Worm (Caenorhabditis elegans) whole organism, young adult: ENCODE measurements around the gene tra-2.

Experiments used
- B0019.2 ChIP-seq: fragments of 200-800 bp; sonication (Bioruptor generic); conservative IDR thresholded peaks from 2 replicates; pipeline ENCODE4 v1.3.6; 2022; ENCODE audit warnings: missing genetic modification reagents, missing genetic modification characterization, missing compliant biosample characterization
- B0035.1 ChIP-seq: sonication (generic microtip); optimal IDR thresholded peaks from 2 replicates; lab custom pipeline; 2016; ENCODE audit warnings: missing genetic modification characterization, mild to moderate bottlenecking, missing compliant biosample characterization, missing genotype, missing genetic modification reagents
- C17E4.6 ChIP-seq: fragments of 200-800 bp; sonication (Bioruptor generic); IDR thresholded peaks from 2 replicates; pipeline ENCODE4 v1.3.6; 2022; ENCODE audit warnings: missing genetic modification reagents, missing genetic modification characterization, missing compliant biosample characterization
- D2030.7 ChIP-seq: fragments of 200-800 bp; sonication (Bioruptor generic); IDR thresholded peaks from 2 replicates; pipeline ENCODE4 v1.3.6; 2022; ENCODE audit warnings: missing genetic modification reagents, missing genetic modification characterization, missing compliant biosample characterization
- F49E8.2 ChIP-seq: sonication (generic microtip); optimal IDR thresholded peaks from 3 replicates; lab custom pipeline; 2017; ENCODE audit warnings: missing genetic modification characterization, mild to moderate bottlenecking, missing compliant biosample characterization, antibody characterized with exemption, moderate library complexity; ENCODE audit not compliant: insufficient read depth
- F57C9.4 ChIP-seq: sonication (generic microtip); optimal IDR thresholded peaks from 2 replicates; lab custom pipeline; 2017; ENCODE audit warnings: mild to moderate bottlenecking, missing genetic modification characterization, missing compliant biosample characterization
- T07F8.4 ChIP-seq: sonication (generic microtip); optimal IDR thresholded peaks from 2 replicates; lab custom pipeline; 2016; ENCODE audit warnings: mild to moderate bottlenecking, missing genetic modification characterization, moderate library complexity, missing compliant biosample characterization
- Y53G8AR.9 ChIP-seq: fragments of 200-800 bp; sonication (Bioruptor generic); conservative IDR thresholded peaks from 2 replicates; pipeline ENCODE4 v1.3.6; 2022; ENCODE audit warnings: missing genetic modification reagents, missing genetic modification characterization, missing compliant biosample characterization
- Y56A3A.18 ChIP-seq: fragments of 200-800 bp; sonication (Bioruptor generic); IDR thresholded peaks from 2 replicates; pipeline ENCODE4 v1.3.6; 2022; ENCODE audit warnings: missing genetic modification reagents, missing genetic modification characterization, missing compliant biosample characterization
- Y95B8A.8 ChIP-seq: fragments of 200-800 bp; sonication (Bioruptor generic); IDR thresholded peaks from 2 replicates; pipeline ENCODE4 v1.3.6; 2022; ENCODE audit warnings: missing genetic modification reagents, missing genetic modification characterization, missing compliant biosample characterization
- akir-1 ChIP-seq: fragments of 200-800 bp; sonication (Bioruptor generic); optimal IDR thresholded peaks from 2 replicates; lab custom pipeline; 2018; ENCODE audit warnings: mild to moderate bottlenecking, missing genetic modification characterization, moderate library complexity, missing compliant biosample characterization
- atf-7 ChIP-seq: sonication (generic microtip); optimal IDR thresholded peaks from 2 replicates; lab custom pipeline; 2017; ENCODE audit warnings: mild to moderate bottlenecking, missing genetic modification characterization, missing compliant biosample characterization
- ccch-3 ChIP-seq: fragments of 200-800 bp; sonication (Bioruptor generic); optimal IDR thresholded peaks from 2 replicates; lab custom pipeline; 2018; ENCODE audit warnings: mild to moderate bottlenecking, missing genetic modification characterization, missing compliant biosample characterization
- cebp-1 ChIP-seq, 2 experiments: fragments of 200-800 bp in 1 of 2; sonication (Bioruptor generic) in 1 of 2; sonication (generic microtip) in 1 of 2; IDR thresholded peaks in 1 of 2; optimal IDR thresholded peaks in 1 of 2; 2 replicates each; pipeline versions ENCODE4 v1.3.6 to Lab custom; 2017 to 2022; ENCODE audit warnings: missing compliant biosample characterization in 2 of 2, missing genetic modification characterization in 2 of 2, mild to moderate bottlenecking in 1 of 2, missing genetic modification reagents in 1 of 2, moderate library complexity in 1 of 2
- cebp-2 ChIP-seq: fragments of 200-800 bp; sonication (Bioruptor generic); IDR thresholded peaks from 2 replicates; pipeline ENCODE4 v1.3.6; 2022; ENCODE audit warnings: missing genetic modification characterization, missing compliant biosample characterization
- ceh-100 ChIP-seq: fragments of 200-800 bp; sonication (Bioruptor generic); IDR thresholded peaks from 2 replicates; pipeline ENCODE4 v1.3.6; 2022; ENCODE audit warnings: missing genetic modification reagents, missing genetic modification characterization, missing compliant biosample characterization
- ceh-27 ChIP-seq: fragments of 200-800 bp; sonication (Bioruptor generic); optimal IDR thresholded peaks from 2 replicates; lab custom pipeline; 2018; ENCODE audit warnings: mild to moderate bottlenecking, missing genetic modification characterization, moderate library complexity, missing compliant biosample characterization
- ceh-91 ChIP-seq: fragments of 200-800 bp; sonication (Bioruptor generic); IDR thresholded peaks from 2 replicates; pipeline ENCODE4 v1.3.6; 2022; ENCODE audit warnings: missing genetic modification reagents, missing genetic modification characterization, missing compliant biosample characterization
- dpff-1 ChIP-seq: sonication (generic microtip); optimal IDR thresholded peaks from 2 replicates; lab custom pipeline; 2017; ENCODE audit warnings: mild to moderate bottlenecking, missing genetic modification characterization, missing compliant biosample characterization
- egl-18 ChIP-seq: fragments of 200-800 bp; sonication (Bioruptor generic); IDR thresholded peaks from 2 replicates; pipeline ENCODE4 v1.3.6; 2022; ENCODE audit warnings: missing genetic modification reagents, missing genetic modification characterization, missing compliant biosample characterization
- ets-4 ChIP-seq: fragments of 200-800 bp; sonication (Bioruptor generic); optimal IDR thresholded peaks from 2 replicates; lab custom pipeline; 2018; ENCODE audit warnings: mild to moderate bottlenecking, missing genetic modification characterization, missing compliant biosample characterization
- him-1 ChIP-seq: sonication (generic microtip); optimal IDR thresholded peaks from 2 replicates; lab custom pipeline; 2016; ENCODE audit warnings: missing genotype, missing genetic modification reagents, missing genetic modification characterization, missing compliant biosample characterization
- hmg-1.2 ChIP-seq: fragments of 200-800 bp; sonication (Bioruptor generic); IDR thresholded peaks from 2 replicates; pipeline ENCODE4 v1.3.6; 2022; ENCODE audit warnings: missing genetic modification reagents, missing genetic modification characterization, missing compliant biosample characterization
- lag-1 ChIP-seq: fragments of 200-800 bp; sonication (Bioruptor generic); IDR thresholded peaks from 2 replicates; pipeline ENCODE4 v1.3.6; 2022; ENCODE audit warnings: missing genetic modification reagents, missing genetic modification characterization, missing compliant biosample characterization
- let-526 ChIP-seq: fragments of 200-800 bp; sonication (Bioruptor generic); IDR thresholded peaks from 2 replicates; pipeline ENCODE4 v1.3.6; 2022; ENCODE audit warnings: missing genetic modification reagents, missing genetic modification characterization, missing compliant biosample characterization
- lin-26 ChIP-seq: fragments of 200-800 bp; sonication (Bioruptor generic); IDR thresholded peaks from 2 replicates; pipeline ENCODE4 v1.3.6; 2022; ENCODE audit warnings: missing genetic modification reagents, missing genetic modification characterization, missing compliant biosample characterization
- lin-35 ChIP-seq, 3 experiments: fragments of 150-350 bp in 2 of 3; sonication (generic microtip) in 1 of 3; optimal IDR thresholded peaks; 2 replicates each; lab custom pipeline; 2014 to 2018; ENCODE audit warnings: missing biosample characterization in 3 of 3, missing genetic modification characterization in 3 of 3, missing genetic modification reagents in 3 of 3
- lir-1 ChIP-seq: fragments of 200-800 bp; sonication (Bioruptor generic); conservative IDR thresholded peaks from 2 replicates; pipeline ENCODE4 v1.3.6; 2022; ENCODE audit warnings: missing genetic modification reagents, missing genetic modification characterization, missing compliant biosample characterization
- lsy-27 ChIP-seq: sonication (generic microtip); optimal IDR thresholded peaks from 2 replicates; lab custom pipeline; 2017; ENCODE audit warnings: missing genetic modification characterization, mild to moderate bottlenecking, missing compliant biosample characterization, antibody characterized with exemption, missing genotype, borderline replicate concordance; ENCODE audit not compliant: insufficient read depth
- madf-10 ChIP-seq: sonication (generic microtip); optimal IDR thresholded peaks from 2 replicates; lab custom pipeline; 2016; ENCODE audit warnings: mild to moderate bottlenecking, missing genetic modification characterization, missing compliant biosample characterization
- mel-28 ChIP-seq: sonication (generic microtip); optimal IDR thresholded peaks from 2 replicates; lab custom pipeline; 2016; ENCODE audit warnings: borderline replicate concordance, mild to moderate bottlenecking, missing genetic modification characterization, missing compliant biosample characterization
- mes-4 ChIP-seq: sonication (generic microtip); optimal IDR thresholded peaks from 2 replicates; lab custom pipeline; 2016; ENCODE audit warnings: missing genotype, missing genetic modification characterization, missing compliant biosample characterization
- nfyb-1 ChIP-seq: fragments of 200-800 bp; sonication (Bioruptor generic); IDR thresholded peaks from 2 replicates; pipeline ENCODE4 v1.3.6; 2022; ENCODE audit warnings: missing genetic modification reagents, missing genetic modification characterization, missing compliant biosample characterization
- nhr-90 ChIP-seq: sonication (generic microtip); optimal IDR thresholded peaks from 2 replicates; lab custom pipeline; 2016; ENCODE audit warnings: missing genotype, mild to moderate bottlenecking, missing genetic modification characterization, missing compliant biosample characterization
- rcor-1 ChIP-seq: fragments of 200-800 bp; sonication (Bioruptor generic); IDR thresholded peaks from 2 replicates; pipeline ENCODE4 v1.3.6; 2022; ENCODE audit warnings: missing genetic modification reagents, missing genetic modification characterization, missing compliant biosample characterization
- rpc-1 ChIP-seq, 2 experiments: fragments of 150-350 bp in 1 of 2; sonication (generic microtip) in 1 of 2; optimal IDR thresholded peaks; 2 replicates each; lab custom pipeline; 2014 to 2018; ENCODE audit warnings: missing biosample characterization in 1 of 2, missing genetic modification characterization in 1 of 2, missing genetic modification reagents in 1 of 2, missing genotype in 1 of 2
- sea-2 ChIP-seq: fragments of 200-800 bp; sonication (Bioruptor generic); IDR thresholded peaks from 2 replicates; pipeline ENCODE4 v1.3.6; 2022; ENCODE audit warnings: missing genetic modification characterization, missing compliant biosample characterization
- snpc-3.4 ChIP-seq: sonication (generic microtip); optimal IDR thresholded peaks from 2 replicates; lab custom pipeline; 2017; ENCODE audit warnings: missing genetic modification characterization, mild to moderate bottlenecking, missing compliant biosample characterization, antibody characterized with exemption, moderate library complexity, missing genotype, missing genetic modification reagents
- tbp1 ChIP-seq: fragments of 200-800 bp; sonication (Bioruptor generic); optimal IDR thresholded peaks from 2 replicates; lab custom pipeline; 2018; ENCODE audit warnings: mild to moderate bottlenecking, missing genetic modification characterization, missing compliant biosample characterization
- ztf-25 ChIP-seq: fragments of 200-800 bp; sonication (Bioruptor generic); IDR thresholded peaks from 2 replicates; pipeline ENCODE4 v1.3.6; 2022; ENCODE audit warnings: missing genetic modification reagents, missing genetic modification characterization, missing compliant biosample characterization

tra-2 gene

DNA sequence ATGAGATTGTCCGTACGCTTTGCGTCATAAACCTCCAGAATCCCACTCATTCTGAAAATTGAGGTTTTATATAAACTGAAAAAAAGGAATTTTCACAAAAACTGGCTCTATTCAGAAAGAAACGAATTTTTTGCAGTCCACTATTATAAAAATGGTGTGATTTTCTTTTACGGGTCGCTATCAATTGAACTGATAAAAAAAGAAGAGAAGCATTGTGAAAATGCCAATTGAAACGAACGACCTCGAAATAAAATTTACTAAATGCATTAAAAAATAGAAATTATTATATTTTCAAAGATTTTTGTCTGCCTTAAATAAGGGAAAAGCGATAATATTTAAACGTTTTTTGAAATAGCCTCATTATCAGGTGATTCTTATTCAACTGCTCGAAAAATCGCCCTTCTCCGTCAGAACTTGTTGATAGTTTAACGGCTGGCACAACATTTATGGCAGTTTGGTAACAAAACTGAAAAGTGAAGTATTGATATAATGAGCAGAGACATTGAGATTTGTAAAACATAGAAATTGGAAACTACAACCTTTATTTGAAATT, 6.8 kb upstream of the tra-2 start, which contains the start of gene art-1 (continued):
- TF ChIP-seq lin-35 (GFP tag; optimal IDR thresholded peaks at IDR 0.05; lab: Kevin White, UChicago) (no peak), Y56A3A.18 (GFP tag; lab: Robert Waterston, UW) (no peak), nfyb-1 (GFP tag; lab: Robert Waterston, UW) (peak; percentile 51; the same call in 1 of the 2 replicates), madf-10 (tag; lab: Kevin White, UChicago) (no peak), ets-4 (no peak), ztf-25 (GFP tag; lab: Robert Waterston, UW) (no peak), C17E4.6 (GFP tag; lab: Robert Waterston, UW) (no peak)

DNA sequence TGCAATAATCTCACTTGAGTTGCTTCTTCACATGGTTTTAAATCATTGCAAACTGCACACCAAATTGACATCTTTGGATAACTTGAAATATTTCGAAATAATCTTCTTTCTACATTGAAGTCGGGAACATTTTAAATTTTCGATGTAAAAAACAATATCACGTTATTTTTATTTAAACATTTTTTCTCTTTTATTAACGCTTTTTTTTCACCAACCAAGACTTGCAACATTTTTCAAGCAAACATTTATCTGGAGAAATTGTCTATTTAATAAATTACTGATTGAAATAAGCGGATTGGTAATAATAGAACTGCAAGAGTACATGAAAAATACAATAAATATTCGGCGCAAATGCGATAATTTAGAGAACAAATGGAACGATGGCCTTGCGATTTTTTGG, 5.0 kb upstream of the tra-2 start, which contains the start of gene C15F1.5:
Gene C15F1.5 (minus strand): TSS at position 101 of the 400 bp plus-strand sequence.
- TF ChIP-seq Y95B8A.8 (GFP tag; lab: Robert Waterston, UW) (no peak), lsy-27 (tag; lab: Kevin White, UChicago) (no peak), cebp-1 (GFP tag; IDR thresholded peaks at IDR 0.05; lab: Robert Waterston, UW) (no peak), cebp-1 (tag; optimal IDR thresholded peaks at IDR 0.05; lab: Kevin White, UChicago) (peak; percentile 19)

DNA sequence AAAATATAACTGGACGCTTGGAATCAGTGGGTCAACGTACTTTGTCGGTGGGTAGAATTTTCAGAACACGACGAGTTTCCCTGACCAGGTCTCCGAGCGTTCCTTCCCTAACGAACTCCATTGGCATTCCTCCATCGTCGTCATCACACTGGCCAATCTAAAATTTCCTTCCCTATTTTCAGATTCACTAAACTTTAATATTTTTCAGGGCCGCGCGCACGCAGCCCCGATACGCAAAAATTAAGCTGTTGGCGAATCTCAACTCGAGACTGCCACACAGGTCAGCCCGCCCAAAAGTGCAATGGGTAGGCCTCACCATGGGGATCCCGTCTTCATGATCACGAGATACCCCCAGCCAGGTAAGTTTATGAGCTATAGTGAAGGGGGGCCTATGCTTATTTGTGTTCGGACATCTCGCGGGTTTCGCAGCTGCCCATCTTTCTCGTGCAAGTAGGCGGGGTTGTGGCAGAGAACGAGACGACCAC, 2.8 kb upstream of the tra-2 start:
- TF ChIP-seq him-1 (tag; lab: Kevin White, UChicago) (peak; percentile 47), F49E8.2 (tag; lab: Kevin White, UChicago) (peak; percentile 85), tbp1 (GFP tag; lab: Kevin White, UChicago) (peak; percentile 79), lag-1 (GFP tag; lab: Robert Waterston, UW) (no peak), cebp-2 (GFP tag; lab: Robert Waterston, UW) (peak; percentile 61; the same call in 1 of the 2 replicates), atf-7 (tag; lab: Kevin White, UChicago) (peak; percentile 59), madf-10 (tag; lab: Kevin White, UChicago) (peak; percentile 42), F57C9.4 (tag; lab: Kevin White, UChicago) (no peak), Y53G8AR.9 (GFP tag; lab: Robert Waterston, UW) (peak; percentile 75), let-526 (GFP tag; lab: Robert Waterston, UW) (peak; percentile 78; the same call in 1 of the 2 replicates), T07F8.4 (peak; percentile 14), egl-18 (GFP tag; lab: Robert Waterston, UW) (0 out of 2 replicates have a peak, but pooled peaks have one; percentile 53), mes-4 (tag; lab: Kevin White, UChicago) (peak; percentile 56), lin-26 (peak; percentile 74; the same call in 1 of the 2 replicates), D2030.7 (GFP tag; lab: Robert Waterston, UW) (peak; percentile 97), ceh-91 (GFP tag; lab: Robert Waterston, UW) (peak; percentile 73), snpc-3.4 (tag; lab: Kevin White, UChicago) (peak; percentile 93), dpff-1 (tag; lab: Kevin White, UChicago) (peak; percentile 80), akir-1 (GFP tag; lab: Kevin White, UChicago) (peak; percentile 10), lsy-27 (tag; lab: Kevin White, UChicago) (no peak), ceh-27 (peak; percentile 40), nhr-90 (peak; percentile 41), ztf-25 (GFP tag; lab: Robert Waterston, UW) (peak; percentile 6; the same call in 1 of the 2 replicates), Y56A3A.18 (GFP tag; lab: Robert Waterston, UW) (0 out of 2 replicates have a peak, but pooled peaks have one; percentile 84), B0035.1 (tag; lab: Kevin White, UChicago) (peak; percentile 57), hmg-1.2 (peak; percentile 89), cebp-1 (GFP tag; IDR thresholded peaks at IDR 0.05; lab: Robert Waterston, UW) (no peak), cebp-1 (tag; optimal IDR thresholded peaks at IDR 0.05; lab: Kevin White, UChicago) (peak; percentile 62), ceh-100 (GFP tag; lab: Robert Waterston, UW) (peak; percentile 77), ccch-3 (no peak), sea-2 (GFP tag; lab: Robert Waterston, UW) (0 out of 2 replicates have a peak, but pooled peaks have one; percentile 76), B0019.2 (GFP tag; lab: Robert Waterston, UW) (peak; percentile 85), mel-28 (peak; percentile 4), rpc-1 (optimal IDR thresholded peaks at IDR 0.05; lab: Kevin White, UChicago) (no peak), rpc-1 (tag; optimal IDR thresholded peaks at IDR 0.05; lab: Kevin White, UChicago) (peak; percentile 4), rcor-1 (GFP tag; lab: Robert Waterston, UW) (peak; percentile 84), lir-1 (GFP tag; lab: Robert Waterston, UW) (peak; percentile 65)
